Fruit fly (Drosophila melanogaster) whole organism, embryonic: ENCODE data around the gene Cht6.
A peak's percentile ranks its signal among the peaks of the same experiment; 100 is the strongest.

Source experiments
- Aef1 ChIP-seq: fragments of 200-800 bp; sonication (Bioruptor generic); IDR thresholded peaks from 3 replicates; pipeline ENCODE4 v1.3.6; 2022; ENCODE audit warnings: missing biosample characterization, missing genetic modification characterization
- CG10209 ChIP-seq: fragments of 200-800 bp; sonication (Bioruptor generic); optimal IDR thresholded peaks from 3 replicates; lab custom pipeline; 2017; ENCODE audit warnings: missing biosample characterization, mild to moderate bottlenecking, missing genetic modification characterization, missing genetic modification reagents
- CG10366 ChIP-seq: fragments of 200-800 bp; sonication (Bioruptor generic); IDR thresholded peaks from 2 replicates; pipeline ENCODE4 v1.3.6; 2022; ENCODE audit warnings: missing biosample characterization, missing genetic modification characterization
- CG10979 ChIP-seq: fragments of 200-800 bp; sonication (Bioruptor generic); optimal IDR thresholded peaks from 2 replicates; lab custom pipeline; 2018; ENCODE audit warnings: missing biosample characterization, mild to moderate bottlenecking, missing genetic modification characterization, moderate library complexity
- CG12071 ChIP-seq: fragments of 200-800 bp; sonication (Bioruptor generic); optimal IDR thresholded peaks from 3 replicates; lab custom pipeline; 2018; ENCODE audit warnings: missing biosample characterization, mild to moderate bottlenecking, missing genetic modification characterization
- CG15696 ChIP-seq: fragments of 200-800 bp; sonication (Bioruptor generic); optimal IDR thresholded peaks from 2 replicates; lab custom pipeline; 2019; ENCODE audit warnings: missing biosample characterization, mild to moderate bottlenecking, missing genetic modification characterization, moderate library complexity
- CG16779 ChIP-seq: fragments of 200-800 bp; sonication (Bioruptor generic); IDR thresholded peaks from 2 replicates; pipeline ENCODE4 v1.3.6; 2022; ENCODE audit warnings: missing biosample characterization, missing genetic modification characterization
- CG17359 ChIP-seq: fragments of 200-800 bp; sonication (Bioruptor generic); optimal IDR thresholded peaks from 3 replicates; lab custom pipeline; 2018; ENCODE audit warnings: missing biosample characterization, mild to moderate bottlenecking, missing genetic modification characterization, moderate library complexity
- CG17385 ChIP-seq: fragments of 200-800 bp; sonication (Bioruptor generic); optimal IDR thresholded peaks from 3 replicates; lab custom pipeline; 2018; ENCODE audit warnings: missing biosample characterization, mild to moderate bottlenecking, missing genetic modification characterization
- CG17568 ChIP-seq: fragments of 200-800 bp; sonication (Bioruptor generic); optimal IDR thresholded peaks from 2 replicates; lab custom pipeline; 2018; ENCODE audit warnings: missing biosample characterization, mild to moderate bottlenecking, missing genetic modification characterization, moderate library complexity
- CG1792 ChIP-seq: fragments of 200-800 bp; sonication (Bioruptor generic); optimal IDR thresholded peaks from 2 replicates; lab custom pipeline; 2016; ENCODE audit warnings: missing biosample characterization, missing genetic modification characterization
- CG34422 ChIP-seq: fragments of 200-800 bp; sonication (Bioruptor generic); IDR thresholded peaks from 3 replicates; pipeline ENCODE4 v1.3.6; 2022; ENCODE audit warnings: missing biosample characterization, missing genetic modification characterization
- CG3847 ChIP-seq: fragments of 200-800 bp; sonication (Bioruptor generic); IDR thresholded peaks from 2 replicates; pipeline ENCODE4 v1.3.6; 2022; ENCODE audit warnings: missing biosample characterization, missing genetic modification characterization
- CG4404 ChIP-seq: fragments of 200-800 bp; sonication (Bioruptor generic); IDR thresholded peaks from 2 replicates; pipeline ENCODE4 v1.3.6; 2022; ENCODE audit warnings: missing biosample characterization, missing genetic modification characterization
- CG7271 ChIP-seq: fragments of 200-800 bp; sonication (Bioruptor generic); optimal IDR thresholded peaks from 2 replicates; lab custom pipeline; 2018; ENCODE audit warnings: missing biosample characterization, mild to moderate bottlenecking, missing genetic modification characterization, moderate library complexity
- CG8089 ChIP-seq: fragments of 200-800 bp; sonication (Bioruptor generic); optimal IDR thresholded peaks from 3 replicates; lab custom pipeline; 2016; ENCODE audit warnings: missing biosample characterization, missing genetic modification characterization
- CG8924 ChIP-seq: fragments of 200-800 bp; optimal IDR thresholded peaks from 3 replicates; lab custom pipeline; 2019; ENCODE audit warnings: missing biosample characterization, mild to moderate bottlenecking, missing genetic modification characterization, moderate library complexity
- CHES-1-like ChIP-seq: fragments of 200-800 bp; sonication (Bioruptor generic); optimal IDR thresholded peaks from 2 replicates; lab custom pipeline; 2016; ENCODE audit warnings: missing biosample characterization, missing genetic modification characterization
- CTCF ChIP-seq: fragments of 200-800 bp; sonication (Bioruptor generic); optimal IDR thresholded peaks from 2 replicates; lab custom pipeline; 2017; ENCODE audit warnings: missing biosample characterization, mild to moderate bottlenecking, missing genetic modification characterization, moderate library complexity
- HLH3B ChIP-seq: fragments of 200-800 bp; sonication (Bioruptor generic); IDR thresholded peaks from 2 replicates; pipeline ENCODE4 v1.3.6; 2022; ENCODE audit warnings: missing biosample characterization, missing genetic modification characterization
- HLHmδ ChIP-seq: fragments of 200-800 bp; sonication (Bioruptor generic); optimal IDR thresholded peaks from 2 replicates; lab custom pipeline; 2018; ENCODE audit warnings: missing biosample characterization, mild to moderate bottlenecking, missing genetic modification characterization, moderate library complexity
- HmgD ChIP-seq: fragments of 200-800 bp; sonication (Bioruptor generic); optimal IDR thresholded peaks from 3 replicates; lab custom pipeline; 2016; ENCODE audit warnings: missing biosample characterization, missing genetic modification characterization
- Max ChIP-seq: fragments of 200-800 bp; sonication (Bioruptor generic); optimal IDR thresholded peaks from 2 replicates; lab custom pipeline; 2016; ENCODE audit warnings: missing biosample characterization, mild to moderate bottlenecking, missing genetic modification characterization
- NC2α ChIP-seq: fragments of 200-800 bp; sonication (Bioruptor generic); optimal IDR thresholded peaks from 2 replicates; lab custom pipeline; 2016; ENCODE audit warnings: missing biosample characterization, missing genetic modification characterization
- NK7.1 ChIP-seq: fragments of 200-800 bp; sonication (Bioruptor generic); optimal IDR thresholded peaks from 3 replicates; lab custom pipeline; 2016; ENCODE audit warnings: missing biosample characterization, missing genetic modification characterization
- Rfx ChIP-seq: fragments of 200-800 bp; sonication (Bioruptor generic); IDR thresholded peaks from 2 replicates; pipeline ENCODE4 v1.3.6; 2022; ENCODE audit warnings: missing biosample characterization, missing genetic modification characterization
- Sry-β ChIP-seq: fragments of 200-800 bp; sonication (Bioruptor generic); optimal IDR thresholded peaks from 2 replicates; lab custom pipeline; 2018; ENCODE audit warnings: missing biosample characterization, mild to moderate bottlenecking, missing genetic modification characterization, moderate library complexity
- Ssrp ChIP-seq: fragments of 200-800 bp; sonication (Bioruptor generic); optimal IDR thresholded peaks from 2 replicates; lab custom pipeline; 2018; ENCODE audit warnings: missing biosample characterization, mild to moderate bottlenecking, missing genetic modification characterization, moderate library complexity
- al ChIP-seq: fragments of 200-800 bp; sonication (Bioruptor generic); IDR thresholded peaks from 2 replicates; pipeline ENCODE4 v1.3.6; 2022; ENCODE audit warnings: missing biosample characterization, missing genetic modification characterization
- ap ChIP-seq: fragments of 200-800 bp; sonication (Bioruptor generic); IDR thresholded peaks from 2 replicates; pipeline ENCODE4 v1.3.6; 2022; ENCODE audit warnings: missing biosample characterization, missing genetic modification characterization
- cato ChIP-seq: fragments of 200-800 bp; sonication (Bioruptor generic); optimal IDR thresholded peaks from 2 replicates; lab custom pipeline; 2016; ENCODE audit warnings: missing biosample characterization, missing genetic modification characterization, borderline replicate concordance
- dati ChIP-seq: fragments of 200-800 bp; sonication (Bioruptor generic); IDR thresholded peaks from 2 replicates; pipeline ENCODE4 v1.3.6; 2022; ENCODE audit warnings: missing biosample characterization, missing genetic modification characterization
- dmrt99B ChIP-seq: fragments of 200-800 bp; sonication (Bioruptor generic); optimal IDR thresholded peaks from 2 replicates; lab custom pipeline; 2018; ENCODE audit warnings: missing biosample characterization, mild to moderate bottlenecking, missing genetic modification characterization, moderate library complexity
- emc ChIP-seq: fragments of 200-800 bp; sonication (Bioruptor generic); optimal IDR thresholded peaks from 2 replicates; lab custom pipeline; 2016; ENCODE audit warnings: missing biosample characterization, missing genetic modification characterization
- ftz-f1 ChIP-seq: fragments of 200-800 bp; sonication (Bioruptor generic); optimal IDR thresholded peaks from 2 replicates; lab custom pipeline; 2016; ENCODE audit warnings: missing biosample characterization, missing genetic modification characterization
- fu2 ChIP-seq: fragments of 200-800 bp; sonication (Bioruptor generic); optimal IDR thresholded peaks from 2 replicates; lab custom pipeline; 2016; ENCODE audit warnings: missing biosample characterization, missing genetic modification characterization
- hth ChIP-seq: fragments of >200 bp; optimal IDR thresholded peaks from 2 replicates; lab custom pipeline; 2017; ENCODE audit warnings: inconsistent platforms
- nerfin-2 ChIP-seq: fragments of 200-800 bp; sonication (Bioruptor generic); IDR thresholded peaks from 2 replicates; pipeline ENCODE4 v1.3.6; 2022; ENCODE audit warnings: missing biosample characterization, missing genetic modification characterization; ENCODE audit not compliant: partially characterized antibody
- onecut ChIP-seq: fragments of 200-800 bp; sonication (Bioruptor generic); IDR thresholded peaks from 2 replicates; pipeline ENCODE4 v1.3.6; 2022; ENCODE audit warnings: missing biosample characterization, missing genetic modification characterization
- org-1 ChIP-seq: fragments of 200-800 bp; sonication (Bioruptor generic); optimal IDR thresholded peaks from 2 replicates; lab custom pipeline; 2017; ENCODE audit warnings: missing biosample characterization, missing genetic modification characterization
- pb ChIP-seq: fragments of 200-800 bp; sonication (Bioruptor generic); optimal IDR thresholded peaks from 3 replicates; lab custom pipeline; 2016; ENCODE audit warnings: missing biosample characterization, missing genetic modification characterization
- phol ChIP-seq: fragments of 200-800 bp; sonication (Bioruptor generic); optimal IDR thresholded peaks from 3 replicates; lab custom pipeline; 2018; ENCODE audit warnings: missing biosample characterization, mild to moderate bottlenecking, missing genetic modification characterization, moderate library complexity
- sim ChIP-seq: fragments of 200-800 bp; sonication (Bioruptor generic); IDR thresholded peaks from 2 replicates; pipeline ENCODE4 v1.3.6; 2022; ENCODE audit warnings: missing biosample characterization, missing genetic modification characterization
- slp2 ChIP-seq: fragments of 200-800 bp; sonication (Bioruptor generic); optimal IDR thresholded peaks from 2 replicates; lab custom pipeline; 2016; ENCODE audit warnings: missing biosample characterization, missing genetic modification characterization
- so ChIP-seq: fragments of 200-800 bp; sonication (Bioruptor generic); IDR thresholded peaks from 3 replicates; pipeline ENCODE4 v1.3.6; 2022; ENCODE audit warnings: missing biosample characterization, missing genetic modification characterization
- ssp ChIP-seq: fragments of 200-800 bp; sonication (Bioruptor generic); IDR thresholded peaks from 2 replicates; pipeline ENCODE4 v1.3.6; 2022; ENCODE audit warnings: missing biosample characterization, missing genetic modification characterization
- tll ChIP-seq, 2 experiments: fragments of 200-800 bp in 1 of 2; fragments of >200 bp in 1 of 2; sonication (Bioruptor generic) in 1 of 2; optimal IDR thresholded peaks; 2 replicates each; lab custom pipeline; 2017 to 2019; ENCODE audit warnings: missing biosample characterization in 2 of 2, missing genetic modification characterization in 2 of 2, mild to moderate bottlenecking in 1 of 2, moderate library complexity in 1 of 2
- unpg ChIP-seq: fragments of 200-800 bp; sonication (Bioruptor generic); optimal IDR thresholded peaks from 3 replicates; lab custom pipeline; 2018; ENCODE audit warnings: missing biosample characterization, mild to moderate bottlenecking, missing genetic modification characterization, moderate library complexity
- usp ChIP-seq: fragments of >200 bp; optimal IDR thresholded peaks from 2 replicates; lab custom pipeline; 2017; ENCODE audit warnings: missing biosample characterization, missing genetic modification characterization
- zf30C ChIP-seq: fragments of 200-800 bp; sonication (Bioruptor generic); optimal IDR thresholded peaks from 3 replicates; lab custom pipeline; 2018; ENCODE audit warnings: missing biosample characterization, mild to moderate bottlenecking, missing genetic modification characterization

The Cht6 gene

dm6 chrX:10088023-10088913, 71.6 kb downstream of the Cht6 start (continued):
- TF ChIP-seq CG34422 (peak; percentile 64), unpg (GFP tag; lab: Kevin White, UChicago) (peak; percentile 74), cato (GFP tag; lab: Kevin White, UChicago) (no peak), Rfx (peak; percentile 63), CG17385 (peak; percentile 79), CG4404 (peak; percentile 76), org-1 (GFP tag; lab: Kevin White, UChicago) (no peak), CG7271 (tag; lab: Kevin White, UChicago) (peak; percentile 70), Sry-β (GFP tag; lab: Kevin White, UChicago) (no peak), CG12071 (GFP tag; lab: Kevin White, UChicago) (no peak), emc (GFP tag; lab: Kevin White, UChicago) (no peak), HLHmδ (GFP tag; lab: Kevin White, UChicago) (no peak), nerfin-2 (no peak), HmgD (GFP tag; lab: Kevin White, UChicago) (no peak), dmrt99B (peak; percentile 64), al (GFP tag; lab: Robert Waterston, UW) (no peak), Ssrp (tag; lab: Kevin White, UChicago) (peak; percentile 59), onecut (peak; percentile 52; the same call in 1 of the 2 replicates), hth (lab: Kevin White, UChicago) (no peak), pb (GFP tag; lab: Kevin White, UChicago) (no peak), CG15696 (tag; lab: Kevin White, UChicago) (peak; percentile 81), Aef1 (peak; percentile 62; the same call in 2 of the 3 replicates), Max (peak; percentile 14), CG10209 (GFP tag; lab: Kevin White, UChicago) (peak; percentile 52), CG10366 (peak; percentile 70), ftz-f1 (GFP tag; lab: Kevin White, UChicago) (no peak), NK7.1 (GFP tag; lab: Kevin White, UChicago) (no peak), CG17359 (peak; percentile 49), NC2α (no peak), CHES-1-like (GFP tag; lab: Kevin White, UChicago) (peak; percentile 44), sim (GFP tag; lab: Robert Waterston, UW) (peak; percentile 78), CG10979 (tag; lab: Kevin White, UChicago) (peak; percentile 73), CG3847 (GFP tag; lab: Robert Waterston, UW) (peak; percentile 29; the same call in 1 of the 2 replicates), usp (GFP tag; lab: Kevin White, UChicago) (no peak), CG16779 (GFP tag; lab: Robert Waterston, UW) (no peak), phol (tag; lab: Kevin White, UChicago) (peak; percentile 73), ssp (peak; percentile 36; the same call in 1 of the 2 replicates), ap (GFP tag; lab: Robert Waterston, UW) (peak; percentile 60), so (GFP tag; lab: Robert Waterston, UW) (0 out of 3 replicates have a peak, but pooled peaks have one; percentile 46), CG1792 (GFP tag; lab: Kevin White, UChicago) (peak; percentile 1), tll (GFP tag; optimal IDR thresholded peaks at IDR 0.05; lab: Kevin White, UChicago) (peak in 1 of 2 experiments; percentile 52), HLH3B (GFP tag; lab: Robert Waterston, UW) (peak; percentile 50), fu2 (no peak), CTCF (GFP tag; lab: Kevin White, UChicago) (no peak), CG17568 (no peak), slp2 (peak; percentile 34), dati (GFP tag; lab: Robert Waterston, UW) (0 out of 2 replicates have a peak, but pooled peaks have one; percentile 11), zf30C (GFP tag; lab: Kevin White, UChicago) (no peak), CG8089 (GFP tag; lab: Kevin White, UChicago) (no peak), CG8924 (tag; lab: Kevin White, UChicago) (peak; percentile 80)
